Fruit fly (Drosophila melanogaster) whole organism, embryonic: Measurements from ENCODE around the gene CG6149.
A peak's percentile ranks its signal among the peaks of the same experiment; 100 is the strongest.

Source experiments
- Atf-2 ChIP-seq: fragments of 200-800 bp; sonication (Bioruptor generic); optimal IDR thresholded peaks from 2 replicates; lab custom pipeline; 2016; ENCODE audit warnings: missing biosample characterization, missing genetic modification characterization
- B-H1 ChIP-seq: fragments of 200-800 bp; sonication (Bioruptor generic); IDR thresholded peaks from 3 replicates; pipeline ENCODE4 v1.3.6; 2022; ENCODE audit warnings: missing biosample characterization, missing genetic modification characterization
- Bteb2 ChIP-seq: fragments of 200-800 bp; sonication (Bioruptor generic); optimal IDR thresholded peaks from 2 replicates; lab custom pipeline; 2016; ENCODE audit warnings: missing biosample characterization, missing genetic modification characterization
- CG10209 ChIP-seq: fragments of 200-800 bp; sonication (Bioruptor generic); optimal IDR thresholded peaks from 3 replicates; lab custom pipeline; 2017; ENCODE audit warnings: missing biosample characterization, mild to moderate bottlenecking, missing genetic modification characterization, missing genetic modification reagents
- CG11456 ChIP-seq: fragments of 200-800 bp; sonication (Bioruptor generic); IDR thresholded peaks from 3 replicates; pipeline ENCODE4 v1.3.6; 2022; ENCODE audit warnings: missing biosample characterization, missing genetic modification characterization
- CG11695 ChIP-seq: fragments of 200-800 bp; sonication (Bioruptor generic); IDR thresholded peaks from 3 replicates; pipeline ENCODE4 v1.3.6; 2022; ENCODE audit warnings: missing biosample characterization, missing genetic modification characterization
- CG12071 ChIP-seq: fragments of 200-800 bp; sonication (Bioruptor generic); optimal IDR thresholded peaks from 3 replicates; lab custom pipeline; 2018; ENCODE audit warnings: missing biosample characterization, mild to moderate bottlenecking, missing genetic modification characterization
- CG13296 ChIP-seq: fragments of 200-800 bp; sonication (Bioruptor generic); optimal IDR thresholded peaks from 3 replicates; lab custom pipeline; 2018; ENCODE audit warnings: missing biosample characterization, mild to moderate bottlenecking, missing genetic modification characterization
- CG13624 ChIP-seq: fragments of 200-800 bp; sonication (Bioruptor generic); optimal IDR thresholded peaks from 2 replicates; lab custom pipeline; 2016; ENCODE audit warnings: missing biosample characterization, missing genetic modification characterization
- CG13775 ChIP-seq: fragments of 200-800 bp; sonication (Bioruptor generic); optimal IDR thresholded peaks from 3 replicates; lab custom pipeline; 2017; ENCODE audit warnings: missing biosample characterization, mild to moderate bottlenecking, missing genetic modification characterization
- CG14860 ChIP-seq: fragments of 200-800 bp; sonication (Bioruptor generic); IDR thresholded peaks from 3 replicates; pipeline ENCODE4 v1.3.6; 2022; ENCODE audit warnings: missing biosample characterization, missing genetic modification characterization; ENCODE audit not compliant: partially characterized antibody
- CG15696 ChIP-seq: fragments of 200-800 bp; sonication (Bioruptor generic); optimal IDR thresholded peaks from 2 replicates; lab custom pipeline; 2019; ENCODE audit warnings: missing biosample characterization, mild to moderate bottlenecking, missing genetic modification characterization, moderate library complexity
- CG17361 ChIP-seq: fragments of 200-800 bp; sonication (Bioruptor generic); IDR thresholded peaks from 3 replicates; pipeline ENCODE4 v1.3.6; 2022; ENCODE audit warnings: missing biosample characterization, missing genetic modification characterization
- CG17385 ChIP-seq: fragments of 200-800 bp; sonication (Bioruptor generic); optimal IDR thresholded peaks from 3 replicates; lab custom pipeline; 2018; ENCODE audit warnings: missing biosample characterization, mild to moderate bottlenecking, missing genetic modification characterization
- CG17612 ChIP-seq: fragments of 200-800 bp; sonication (Bioruptor generic); IDR thresholded peaks from 2 replicates; pipeline ENCODE4 v1.3.6; 2022; ENCODE audit warnings: missing biosample characterization, missing genetic modification characterization
- CG1832 ChIP-seq: fragments of 200-800 bp; sonication (Bioruptor generic); optimal IDR thresholded peaks from 2 replicates; lab custom pipeline; 2017; ENCODE audit warnings: missing biosample characterization, mild to moderate bottlenecking, missing genetic modification characterization, inconsistent platforms
- CG2129 ChIP-seq: fragments of 200-800 bp; sonication (Bioruptor generic); IDR thresholded peaks from 2 replicates; pipeline ENCODE4 v1.3.6; 2022; ENCODE audit warnings: missing biosample characterization, missing genetic modification characterization; ENCODE audit not compliant: partially characterized antibody
- CG2875 ChIP-seq: fragments of 200-800 bp; sonication (Bioruptor generic); optimal IDR thresholded peaks from 2 replicates; lab custom pipeline; 2017; ENCODE audit warnings: missing biosample characterization, mild to moderate bottlenecking, missing genetic modification characterization, missing genetic modification reagents
- CG30431 ChIP-seq: fragments of 200-800 bp; sonication (Bioruptor generic); optimal IDR thresholded peaks from 2 replicates; lab custom pipeline; 2017; ENCODE audit warnings: missing biosample characterization, missing genetic modification characterization
- CG3065 ChIP-seq: fragments of 200-800 bp; sonication (Bioruptor generic); optimal IDR thresholded peaks from 2 replicates; lab custom pipeline; 2016; ENCODE audit warnings: missing biosample characterization, missing genetic modification characterization
- CG32532 ChIP-seq: fragments of 200-800 bp; sonication (Bioruptor generic); IDR thresholded peaks from 2 replicates; pipeline ENCODE4 v1.3.6; 2022; ENCODE audit warnings: missing biosample characterization, missing genetic modification characterization
- CG3407 ChIP-seq: fragments of 200-800 bp; sonication (Bioruptor generic); optimal IDR thresholded peaks from 2 replicates; lab custom pipeline; 2018; ENCODE audit warnings: missing biosample characterization, mild to moderate bottlenecking, missing genetic modification characterization
- CG3995 ChIP-seq: fragments of 200-800 bp; sonication (Bioruptor generic); optimal IDR thresholded peaks from 3 replicates; lab custom pipeline; 2016; ENCODE audit warnings: missing biosample characterization, missing genetic modification characterization
- CG42726 ChIP-seq: fragments of 200-800 bp; sonication (Bioruptor generic); IDR thresholded peaks from 2 replicates; pipeline ENCODE4 v1.3.6; 2022; ENCODE audit warnings: missing biosample characterization, missing genetic modification characterization; ENCODE audit not compliant: partially characterized antibody
- CG6272 ChIP-seq: fragments of 200-800 bp; sonication (Bioruptor generic); IDR thresholded peaks from 2 replicates; pipeline ENCODE4 v1.3.6; 2022; ENCODE audit warnings: missing biosample characterization, missing genetic modification characterization
- CG6854 ChIP-seq: fragments of 200-800 bp; sonication (Bioruptor generic); optimal IDR thresholded peaks from 3 replicates; lab custom pipeline; 2017; ENCODE audit warnings: missing biosample characterization, mild to moderate bottlenecking, missing genetic modification characterization
- CG7357 ChIP-seq: fragments of 200-800 bp; sonication (Bioruptor generic); IDR thresholded peaks from 3 replicates; pipeline ENCODE4 v1.3.6; 2022; ENCODE audit warnings: missing biosample characterization, missing genetic modification characterization
- CG9817 ChIP-seq: fragments of 200-800 bp; sonication (Bioruptor generic); optimal IDR thresholded peaks from 2 replicates; lab custom pipeline; 2018; ENCODE audit warnings: missing biosample characterization, mild to moderate bottlenecking, missing genetic modification characterization, moderate library complexity
- Dbx ChIP-seq: fragments of 200-800 bp; sonication (Bioruptor generic); IDR thresholded peaks from 3 replicates; pipeline ENCODE4 v1.3.6; 2022; ENCODE audit warnings: missing biosample characterization, missing genetic modification characterization
- Deaf1 ChIP-seq: fragments of 200-800 bp; optimal IDR thresholded peaks from 3 replicates; lab custom pipeline; 2019; ENCODE audit warnings: missing biosample characterization, mild to moderate bottlenecking, missing genetic modification characterization, moderate library complexity
- Gug ChIP-seq: fragments of 200-800 bp; sonication (Bioruptor generic); IDR thresholded peaks from 4 replicates; pipeline ENCODE4 v1.3.6; 2022; ENCODE audit warnings: missing biosample characterization, missing genetic modification characterization
- Hsf ChIP-seq: fragments of 200-800 bp; sonication (Bioruptor generic); optimal IDR thresholded peaks from 3 replicates; lab custom pipeline; 2016; ENCODE audit warnings: missing biosample characterization, missing genetic modification characterization
- Ptx1 ChIP-seq: fragments of 200-800 bp; sonication (Bioruptor generic); IDR thresholded peaks from 2 replicates; pipeline ENCODE4 v1.3.6; 2022; ENCODE audit warnings: missing biosample characterization, missing genetic modification characterization
- TFAM ChIP-seq: fragments of 200-800 bp; sonication (Bioruptor generic); optimal IDR thresholded peaks from 2 replicates; lab custom pipeline; 2017; ENCODE audit warnings: missing biosample characterization, missing genetic modification characterization, inconsistent platforms
- Xbp1 ChIP-seq: fragments of 200-800 bp; sonication (Bioruptor generic); optimal IDR thresholded peaks from 3 replicates; lab custom pipeline; 2016; ENCODE audit warnings: missing biosample characterization, mild to moderate bottlenecking, missing genetic modification characterization
- YL-1 ChIP-seq: fragments of 200-800 bp; sonication (Bioruptor generic); optimal IDR thresholded peaks from 3 replicates; lab custom pipeline; 2017; ENCODE audit warnings: missing biosample characterization, mild to moderate bottlenecking, missing genetic modification characterization
- abd-A ChIP-seq: fragments of 200-800 bp; sonication (Bioruptor generic); optimal IDR thresholded peaks from 3 replicates; lab custom pipeline; 2019; ENCODE audit warnings: missing biosample characterization, mild to moderate bottlenecking, missing genetic modification characterization, moderate library complexity
- ac ChIP-seq: fragments of 200-800 bp; sonication (Bioruptor generic); optimal IDR thresholded peaks from 3 replicates; lab custom pipeline; 2017; ENCODE audit warnings: missing biosample characterization, mild to moderate bottlenecking, missing genetic modification characterization
- bcd ChIP-seq: fragments of 200-800 bp; sonication (Bioruptor generic); optimal IDR thresholded peaks from 2 replicates; lab custom pipeline; 2017; ENCODE audit warnings: missing biosample characterization, mild to moderate bottlenecking, missing genetic modification characterization
- btn ChIP-seq: fragments of 200-800 bp; sonication (Bioruptor generic); optimal IDR thresholded peaks from 2 replicates; lab custom pipeline; 2016; ENCODE audit warnings: missing biosample characterization, missing genetic modification characterization
- caup ChIP-seq: fragments of 200-800 bp; sonication (Bioruptor generic); optimal IDR thresholded peaks from 3 replicates; lab custom pipeline; 2017; ENCODE audit warnings: missing biosample characterization, mild to moderate bottlenecking, missing genetic modification characterization, moderate library complexity; ENCODE audit not compliant: severe bottlenecking
- cg ChIP-seq: fragments of 200-800 bp; sonication (Bioruptor generic); optimal IDR thresholded peaks from 3 replicates; lab custom pipeline; 2019; ENCODE audit warnings: missing biosample characterization, mild to moderate bottlenecking, missing genetic modification characterization, moderate library complexity
- chn ChIP-seq: fragments of 200-800 bp; sonication (Bioruptor generic); optimal IDR thresholded peaks from 2 replicates; lab custom pipeline; 2016; ENCODE audit warnings: missing biosample characterization, missing genetic modification characterization
- dmrt11E ChIP-seq: fragments of 200-800 bp; sonication (Bioruptor generic); optimal IDR thresholded peaks from 3 replicates; lab custom pipeline; 2018; ENCODE audit warnings: missing biosample characterization, mild to moderate bottlenecking, missing genetic modification characterization, moderate library complexity
- fd3F ChIP-seq: fragments of 200-800 bp; sonication (Bioruptor generic); optimal IDR thresholded peaks from 2 replicates; lab custom pipeline; 2018; ENCODE audit warnings: missing biosample characterization, mild to moderate bottlenecking, missing genetic modification characterization, moderate library complexity
- ind ChIP-seq: fragments of 200-800 bp; sonication (Bioruptor generic); optimal IDR thresholded peaks from 3 replicates; lab custom pipeline; 2016; ENCODE audit warnings: missing biosample characterization, missing genetic modification characterization
- onecut ChIP-seq: fragments of 200-800 bp; sonication (Bioruptor generic); IDR thresholded peaks from 2 replicates; pipeline ENCODE4 v1.3.6; 2022; ENCODE audit warnings: missing biosample characterization, missing genetic modification characterization
- pita ChIP-seq: fragments of 200-800 bp; sonication (Bioruptor generic); optimal IDR thresholded peaks from 2 replicates; lab custom pipeline; 2017; ENCODE audit warnings: missing biosample characterization, mild to moderate bottlenecking, missing genetic modification characterization
- slou ChIP-seq: fragments of 200-800 bp; sonication (Bioruptor generic); optimal IDR thresholded peaks from 3 replicates; lab custom pipeline; 2016; ENCODE audit warnings: missing biosample characterization, missing genetic modification characterization
- stwl ChIP-seq: fragments of 200-800 bp; sonication (Bioruptor generic); optimal IDR thresholded peaks from 3 replicates; lab custom pipeline; 2018; ENCODE audit warnings: missing biosample characterization, mild to moderate bottlenecking, missing genetic modification characterization, moderate library complexity
- tap ChIP-seq: fragments of 200-800 bp; optimal IDR thresholded peaks from 3 replicates; lab custom pipeline; 2019; ENCODE audit warnings: missing biosample characterization, mild to moderate bottlenecking, missing genetic modification characterization, moderate library complexity

Gene CG6149

DNA sequence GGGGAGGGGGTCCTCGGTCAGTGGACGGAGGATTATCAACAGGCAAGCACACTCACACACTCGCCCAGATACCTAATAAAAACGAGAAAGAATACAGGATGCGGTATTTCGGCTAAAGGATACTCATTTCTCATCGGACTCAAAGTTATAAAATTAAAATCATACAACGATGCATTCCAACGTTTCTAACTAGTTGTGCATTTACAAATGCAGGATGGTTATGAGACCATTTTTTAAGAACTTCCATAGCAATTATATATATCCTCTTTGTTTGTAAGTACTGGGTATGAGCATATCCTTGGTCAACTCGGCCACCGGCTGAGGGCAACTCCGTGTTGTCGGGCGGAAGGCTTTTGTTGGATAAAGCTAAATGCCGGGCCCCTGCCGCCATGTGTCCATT lies 33.0 kb downstream of the CG6149 start (continued):
- TF ChIP-seq chn (no peak), CG30431 (no peak), CG15696 (no peak), CG17612 (no peak), Hsf (GFP tag; lab: Kevin White, UChicago) (no peak), CG10209 (GFP tag; lab: Kevin White, UChicago) (peak; percentile 3), bcd (GFP tag; lab: Kevin White, UChicago) (peak; percentile 5), CG13296 (peak; percentile 2), CG6272 (GFP tag; lab: Robert Waterston, UW) (peak; percentile 25; the same call in 1 of the 2 replicates), stwl (tag; lab: Kevin White, UChicago) (no peak), CG13775 (no peak), abd-A (tag; lab: Kevin White, UChicago) (no peak), CG9817 (no peak), onecut (no peak), Deaf1 (tag; lab: Kevin White, UChicago) (no peak), YL-1 (GFP tag; lab: Kevin White, UChicago) (no peak), CG6854 (peak; percentile 19), CG13624 (GFP tag; lab: Kevin White, UChicago) (no peak), TFAM (GFP tag; lab: Kevin White, UChicago) (no peak), CG3407 (GFP tag; lab: Kevin White, UChicago) (no peak), CG17385 (GFP tag; lab: Kevin White, UChicago) (no peak), CG7357 (GFP tag; lab: Robert Waterston, UW) (no peak), btn (GFP tag; lab: Kevin White, UChicago) (no peak), CG11456 (GFP tag; lab: Robert Waterston, UW) (no peak), CG3995 (no peak), CG1832 (GFP tag; lab: Kevin White, UChicago) (no peak), CG2129 (no peak), Ptx1 (GFP tag; lab: Robert Waterston, UW) (peak; percentile 53), ind (GFP tag; lab: Kevin White, UChicago) (peak; percentile 42), dmrt11E (tag; lab: Kevin White, UChicago) (no peak), CG12071 (peak; percentile 30), pita (GFP tag; lab: Kevin White, UChicago) (no peak), caup (GFP tag; lab: Kevin White, UChicago) (peak; percentile 39), tap (tag; lab: Kevin White, UChicago) (no peak), ac (GFP tag; lab: Kevin White, UChicago) (no peak), cg (GFP tag; lab: Kevin White, UChicago) (no peak), fd3F (GFP tag; lab: Kevin White, UChicago) (no peak), CG42726 (GFP tag; lab: Robert Waterston, UW) (no peak), Gug (peak; percentile 34; the same call in 1 of the 4 replicates), CG17361 (peak; percentile 29; the same call in 1 of the 3 replicates), CG14860 (GFP tag; lab: Robert Waterston, UW) (no peak), slou (no peak), CG2875 (GFP tag; lab: Kevin White, UChicago) (no peak), Xbp1 (GFP tag; lab: Kevin White, UChicago) (peak; percentile 18), Bteb2 (GFP tag; lab: Kevin White, UChicago) (no peak), CG11695 (GFP tag; lab: Robert Waterston, UW) (0 out of 3 replicates have a peak, but pooled peaks have one; percentile 43), Dbx (GFP tag; lab: Robert Waterston, UW) (no peak), CG32532 (GFP tag; lab: Robert Waterston, UW) (peak; percentile 61; the same call in 1 of the 2 replicates), B-H1 (GFP tag; lab: Robert Waterston, UW) (no peak; the same call in 2 of the 3 replicates), CG3065 (GFP tag; lab: Kevin White, UChicago) (no peak), Atf-2 (GFP tag; lab: Kevin White, UChicago) (no peak)
